Fruit fly (Drosophila melanogaster) whole organism, embryonic: ENCODE data around the gene CG10353.

ENCODE experiments used
- CG11723 ChIP-seq: fragments of 200-800 bp; sonication (Bioruptor generic); optimal IDR thresholded peaks from 2 replicates; lab custom pipeline; 2017; ENCODE audit warnings: missing biosample characterization, mild to moderate bottlenecking, missing genetic modification characterization
- CG12104 ChIP-seq: fragments of 200-800 bp; sonication (Bioruptor generic); optimal IDR thresholded peaks from 3 replicates; lab custom pipeline; 2016; ENCODE audit warnings: missing biosample characterization, missing genetic modification characterization
- CG17829 ChIP-seq: fragments of 200-800 bp; optimal IDR thresholded peaks from 2 replicates; lab custom pipeline; 2019; ENCODE audit warnings: missing biosample characterization, mild to moderate bottlenecking, missing genetic modification characterization, moderate library complexity
- CG2116 ChIP-seq: fragments of 200-800 bp; sonication (Bioruptor generic); optimal IDR thresholded peaks from 3 replicates; lab custom pipeline; 2018; ENCODE audit warnings: missing biosample characterization, mild to moderate bottlenecking, missing genetic modification characterization
- CG2889 ChIP-seq: fragments of 200-800 bp; sonication (Bioruptor generic); IDR thresholded peaks from 3 replicates; pipeline ENCODE4 v1.3.6; 2022; ENCODE audit warnings: missing biosample characterization, missing genetic modification characterization
- CG32772 ChIP-seq: fragments of 200-800 bp; sonication (Bioruptor generic); IDR thresholded peaks from 2 replicates; pipeline ENCODE4 v1.3.6; 2022; ENCODE audit warnings: missing biosample characterization, missing genetic modification characterization
- CG33557 ChIP-seq: fragments of 200-800 bp; sonication (Bioruptor generic); optimal IDR thresholded peaks from 2 replicates; lab custom pipeline; 2019; ENCODE audit warnings: missing biosample characterization, mild to moderate bottlenecking, missing genetic modification characterization, moderate library complexity
- CG34422 ChIP-seq: fragments of 200-800 bp; sonication (Bioruptor generic); IDR thresholded peaks from 3 replicates; pipeline ENCODE4 v1.3.6; 2022; ENCODE audit warnings: missing biosample characterization, missing genetic modification characterization
- CG5180 ChIP-seq: fragments of 200-800 bp; sonication (Bioruptor generic); optimal IDR thresholded peaks from 3 replicates; lab custom pipeline; 2017; ENCODE audit warnings: missing biosample characterization, missing genetic modification characterization, mild to moderate bottlenecking, moderate library complexity, missing genetic modification reagents
- CG7357 ChIP-seq: fragments of 200-800 bp; sonication (Bioruptor generic); IDR thresholded peaks from 3 replicates; pipeline ENCODE4 v1.3.6; 2022; ENCODE audit warnings: missing biosample characterization, missing genetic modification characterization
- CG9215 ChIP-seq: fragments of 200-800 bp; sonication (Bioruptor generic); IDR thresholded peaks from 2 replicates; pipeline ENCODE4 v1.3.6; 2022; ENCODE audit warnings: missing biosample characterization, missing genetic modification characterization
- CG9727 ChIP-seq: fragments of 200-800 bp; sonication (Bioruptor generic); optimal IDR thresholded peaks from 3 replicates; lab custom pipeline; 2017; ENCODE audit warnings: missing biosample characterization, mild to moderate bottlenecking, missing genetic modification characterization
- CG9876 ChIP-seq: fragments of 200-800 bp; sonication (Bioruptor generic); optimal IDR thresholded peaks from 2 replicates; lab custom pipeline; 2016; ENCODE audit warnings: missing biosample characterization, missing genetic modification characterization
- CG9932 ChIP-seq: fragments of 200-800 bp; sonication (Bioruptor generic); IDR thresholded peaks from 2 replicates; pipeline ENCODE4 v1.3.6; 2022; ENCODE audit warnings: missing biosample characterization, missing genetic modification characterization
- Chrac-16 ChIP-seq: fragments of 200-800 bp; sonication (Bioruptor generic); optimal IDR thresholded peaks from 3 replicates; lab custom pipeline; 2016; ENCODE audit warnings: missing biosample characterization, missing genetic modification characterization
- CkIIα-i1 ChIP-seq: fragments of 200-800 bp; sonication (Bioruptor generic); IDR thresholded peaks from 2 replicates; pipeline ENCODE4 v1.3.6; 2022; ENCODE audit warnings: missing biosample characterization, missing genetic modification characterization
- CrebB ChIP-seq: fragments of 200-800 bp; sonication (Bioruptor generic); optimal IDR thresholded peaks from 3 replicates; lab custom pipeline; 2018; ENCODE audit warnings: missing biosample characterization, mild to moderate bottlenecking, missing genetic modification characterization
- D19A ChIP-seq: fragments of 200-800 bp; optimal IDR thresholded peaks from 3 replicates; lab custom pipeline; 2019; ENCODE audit warnings: missing biosample characterization, mild to moderate bottlenecking, missing genetic modification characterization, moderate library complexity
- Drgx ChIP-seq: fragments of 200-800 bp; sonication (Bioruptor generic); IDR thresholded peaks from 2 replicates; pipeline ENCODE4 v1.3.6; 2022; ENCODE audit warnings: missing biosample characterization, missing genetic modification characterization
- E2f2 ChIP-seq: fragments of 200-800 bp; sonication (Bioruptor generic); IDR thresholded peaks from 2 replicates; pipeline ENCODE4 v1.3.6; 2022; ENCODE audit warnings: missing biosample characterization, missing genetic modification characterization
- Elba2 ChIP-seq: fragments of 200-800 bp; sonication (Bioruptor generic); optimal IDR thresholded peaks from 3 replicates; lab custom pipeline; 2016; ENCODE audit warnings: missing biosample characterization, missing genetic modification characterization
- HHEX ChIP-seq: fragments of 200-800 bp; sonication (Bioruptor generic); optimal IDR thresholded peaks from 3 replicates; lab custom pipeline; 2017; ENCODE audit warnings: missing biosample characterization, mild to moderate bottlenecking, missing genetic modification characterization, missing genetic modification reagents
- Pdp1 ChIP-seq, 2 experiments: fragments of 200-800 bp; sonication (Bioruptor generic); optimal IDR thresholded peaks; 3 replicates each; lab custom pipeline; 2016; ENCODE audit warnings: missing biosample characterization in 2 of 2, missing genetic modification characterization in 2 of 2, mild to moderate bottlenecking in 1 of 2, moderate library complexity in 1 of 2
- Tbp ChIP-seq: fragments of >200 bp; optimal IDR thresholded peaks from 2 replicates; lab custom pipeline; 2018; ENCODE audit warnings: missing biosample characterization, missing genetic modification characterization
- Vsx1 ChIP-seq: fragments of 200-800 bp; sonication (Bioruptor generic); optimal IDR thresholded peaks from 2 replicates; lab custom pipeline; 2017; ENCODE audit warnings: missing biosample characterization, mild to moderate bottlenecking, missing genetic modification characterization, missing genetic modification reagents
- aop ChIP-seq: fragments of 200-800 bp; sonication (Bioruptor generic); IDR thresholded peaks from 2 replicates; pipeline ENCODE4 v1.3.6; 2022; ENCODE audit warnings: missing biosample characterization, missing genetic modification characterization
- btn ChIP-seq: fragments of 200-800 bp; sonication (Bioruptor generic); optimal IDR thresholded peaks from 2 replicates; lab custom pipeline; 2016; ENCODE audit warnings: missing biosample characterization, missing genetic modification characterization
- cad ChIP-seq: fragments of >200 bp; optimal IDR thresholded peaks from 2 replicates; lab custom pipeline; 2017; ENCODE audit warnings: missing biosample characterization, missing genetic modification characterization
- chinmo ChIP-seq: fragments of 200-800 bp; sonication (Bioruptor generic); IDR thresholded peaks from 4 replicates; pipeline ENCODE4 v1.3.6; 2022; ENCODE audit warnings: missing biosample characterization, missing genetic modification characterization; ENCODE audit not compliant: partially characterized antibody
- chn ChIP-seq: fragments of 200-800 bp; sonication (Bioruptor generic); optimal IDR thresholded peaks from 2 replicates; lab custom pipeline; 2016; ENCODE audit warnings: missing biosample characterization, missing genetic modification characterization
- disco-r ChIP-seq: fragments of 200-800 bp; sonication (Bioruptor generic); optimal IDR thresholded peaks from 2 replicates; lab custom pipeline; 2016; ENCODE audit warnings: missing biosample characterization, missing genetic modification characterization
- dm ChIP-seq: fragments of 200-800 bp; sonication (Bioruptor generic); optimal IDR thresholded peaks from 3 replicates; lab custom pipeline; 2016; ENCODE audit warnings: missing biosample characterization, missing genetic modification characterization
- gce ChIP-seq: fragments of 200-800 bp; sonication (Bioruptor generic); IDR thresholded peaks from 3 replicates; pipeline ENCODE4 v1.3.6; 2022; ENCODE audit warnings: missing biosample characterization, missing genetic modification characterization
- gcm ChIP-seq: fragments of 200-800 bp; sonication (Bioruptor generic); optimal IDR thresholded peaks from 2 replicates; lab custom pipeline; 2019; ENCODE audit warnings: missing biosample characterization, mild to moderate bottlenecking, missing genetic modification characterization, moderate library complexity
- grn ChIP-seq: fragments of 200-800 bp; sonication (Bioruptor generic); optimal IDR thresholded peaks from 3 replicates; lab custom pipeline; 2017; ENCODE audit warnings: missing biosample characterization, missing genetic modification characterization
- hb ChIP-seq: fragments of 200-800 bp; sonication (Bioruptor generic); IDR thresholded peaks from 3 replicates; pipeline ENCODE4 v1.3.6; 2022; ENCODE audit warnings: missing biosample characterization, missing genetic modification characterization; ENCODE audit not compliant: partially characterized antibody
- kay ChIP-seq: fragments of 200-800 bp; sonication (Bioruptor generic); optimal IDR thresholded peaks from 2 replicates; lab custom pipeline; 2016; ENCODE audit warnings: missing biosample characterization, missing genetic modification characterization
- lilli ChIP-seq: fragments of 200-800 bp; sonication (Bioruptor generic); optimal IDR thresholded peaks from 3 replicates; lab custom pipeline; 2016; ENCODE audit warnings: missing biosample characterization, missing genetic modification characterization
- lov ChIP-seq, 2 experiments: fragments of 200-800 bp in 1 of 2; fragments of >200 bp in 1 of 2; sonication (Bioruptor generic) in 1 of 2; IDR thresholded peaks in 1 of 2; optimal IDR thresholded peaks in 1 of 2; 2 replicates in 1 of 2; 3 replicates in 1 of 2; pipeline versions ENCODE4 v1.3.6 to Lab custom; 2017 to 2022; ENCODE audit warnings: missing biosample characterization in 1 of 2, missing genetic modification characterization in 1 of 2
- nau ChIP-seq: fragments of 200-800 bp; sonication (Bioruptor generic); optimal IDR thresholded peaks from 3 replicates; lab custom pipeline; 2017; ENCODE audit warnings: missing biosample characterization, mild to moderate bottlenecking, missing genetic modification characterization, missing genetic modification reagents
- nom ChIP-seq: fragments of 200-800 bp; sonication (Bioruptor generic); optimal IDR thresholded peaks from 2 replicates; lab custom pipeline; 2017; ENCODE audit warnings: missing biosample characterization, missing genetic modification characterization, mild to moderate bottlenecking, moderate library complexity, missing genetic modification reagents
- odd ChIP-seq: fragments of 200-800 bp; sonication (Bioruptor generic); optimal IDR thresholded peaks from 2 replicates; lab custom pipeline; 2017; ENCODE audit warnings: missing biosample characterization, mild to moderate bottlenecking, missing genetic modification characterization
- pb ChIP-seq: fragments of 200-800 bp; sonication (Bioruptor generic); optimal IDR thresholded peaks from 3 replicates; lab custom pipeline; 2016; ENCODE audit warnings: missing biosample characterization, missing genetic modification characterization
- scrt ChIP-seq: fragments of 200-800 bp; sonication (Bioruptor generic); optimal IDR thresholded peaks from 2 replicates; lab custom pipeline; 2018; ENCODE audit warnings: missing biosample characterization, mild to moderate bottlenecking, missing genetic modification characterization, moderate library complexity
- shn ChIP-seq: fragments of 200-800 bp; sonication (Bioruptor generic); optimal IDR thresholded peaks from 3 replicates; lab custom pipeline; 2016; ENCODE audit warnings: missing biosample characterization, missing genetic modification characterization
- sisA ChIP-seq: fragments of 200-800 bp; sonication (Bioruptor generic); IDR thresholded peaks from 2 replicates; pipeline ENCODE4 v1.3.6; 2022; ENCODE audit warnings: missing biosample characterization, missing genetic modification characterization
- sqz ChIP-seq: fragments of 200-800 bp; sonication (Bioruptor generic); optimal IDR thresholded peaks from 3 replicates; lab custom pipeline; 2018; ENCODE audit warnings: missing biosample characterization, mild to moderate bottlenecking, missing genetic modification characterization
- trem ChIP-seq: fragments of 200-800 bp; optimal IDR thresholded peaks from 3 replicates; lab custom pipeline; 2019; ENCODE audit warnings: missing biosample characterization, mild to moderate bottlenecking, missing genetic modification characterization, moderate library complexity
- usp ChIP-seq: fragments of >200 bp; optimal IDR thresholded peaks from 2 replicates; lab custom pipeline; 2017; ENCODE audit warnings: missing biosample characterization, missing genetic modification characterization
- wdn ChIP-seq: fragments of 200-800 bp; sonication (Bioruptor generic); IDR thresholded peaks from 2 replicates; pipeline ENCODE4 v1.3.6; 2022; ENCODE audit warnings: missing biosample characterization, missing genetic modification characterization

CG10353 gene

dm6 chrX:11846049-11846718 is 40.8 kb downstream of the CG10353 start, which contains the start of gene CG15740 (continued):
- no peak for TF ChIP-seq grn (GFP tag; lab: Kevin White, UChicago)
- TF ChIP-seq Elba2: no peak
- TF ChIP-seq Tbp (GFP tag; lab: Kevin White, UChicago): no peak
- peak in 1 of 2 experiments; percentile 33 for TF ChIP-seq Pdp1 (GFP tag; optimal IDR thresholded peaks at IDR 0.05; lab: Kevin White, UChicago)
- no peak for TF ChIP-seq aop
- TF ChIP-seq Chrac-16 (GFP tag; lab: Kevin White, UChicago): peak; percentile 8
- TF ChIP-seq D19A (tag; lab: Kevin White, UChicago): no peak
- TF ChIP-seq CrebB (tag; lab: Kevin White, UChicago): no peak
- no peak for TF ChIP-seq CG2116 (GFP tag; lab: Kevin White, UChicago)
- TF ChIP-seq nom: no peak
- TF ChIP-seq Drgx (GFP tag; lab: Robert Waterston, UW): no peak
- no peak for TF ChIP-seq gce
- TF ChIP-seq sqz (GFP tag; lab: Kevin White, UChicago): no peak
- no peak for TF ChIP-seq CG17829
- TF ChIP-seq chinmo (GFP tag; lab: Robert Waterston, UW): no peak
- 0 out of 3 replicates have a peak, but pooled peaks have one; percentile 25 for TF ChIP-seq CG7357 (GFP tag; lab: Robert Waterston, UW)
- TF ChIP-seq CG33557 (GFP tag; lab: Kevin White, UChicago): no peak
- no peak for TF ChIP-seq Vsx1 (GFP tag; lab: Kevin White, UChicago)
- TF ChIP-seq CG9727 (GFP tag; lab: Kevin White, UChicago): peak; percentile 16
- TF ChIP-seq CG9215 (GFP tag; lab: Robert Waterston, UW): no peak
- TF ChIP-seq gcm (GFP tag; lab: Kevin White, UChicago): no peak
- TF ChIP-seq CG34422: peak; percentile 51; the same call in 1 of the 3 replicates
- TF ChIP-seq CG32772 (GFP tag; lab: Robert Waterston, UW): 0 out of 2 replicates have a peak, but pooled peaks have one; percentile 20
- no peak for TF ChIP-seq lov (optimal IDR thresholded peaks at IDR 0.05; lab: Kevin White, UChicago)
- no peak for TF ChIP-seq lov (GFP tag; IDR thresholded peaks at IDR 0.05; lab: Robert Waterston, UW)
- TF ChIP-seq chn (GFP tag; lab: Kevin White, UChicago): no peak
- no peak for TF ChIP-seq usp (GFP tag; lab: Kevin White, UChicago)
- TF ChIP-seq shn (GFP tag; lab: Kevin White, UChicago): no peak
- no peak for TF ChIP-seq CG12104 (GFP tag; lab: Kevin White, UChicago)
- TF ChIP-seq dm (GFP tag; lab: Kevin White, UChicago): no peak
- no peak for TF ChIP-seq odd (GFP tag; lab: Kevin White, UChicago)
- TF ChIP-seq cad (GFP tag; lab: Kevin White, UChicago): no peak
- peak; percentile 14 for TF ChIP-seq HHEX
- no peak for TF ChIP-seq disco-r (GFP tag; lab: Kevin White, UChicago)
- TF ChIP-seq E2f2 (GFP tag; lab: Robert Waterston, UW): peak; percentile 37; the same call in 1 of the 2 replicates
- TF ChIP-seq kay (GFP tag; lab: Kevin White, UChicago): no peak
- no peak for TF ChIP-seq hb (GFP tag; lab: Robert Waterston, UW)
- no peak for TF ChIP-seq CG9932 (GFP tag; lab: Robert Waterston, UW)
- TF ChIP-seq trem (tag; lab: Kevin White, UChicago): no peak
- TF ChIP-seq btn (GFP tag; lab: Kevin White, UChicago): no peak
- TF ChIP-seq nau: no peak
- peak; percentile 9 for TF ChIP-seq lilli
- TF ChIP-seq CkIIα-i1: no peak
- 0 out of 2 replicates have a peak, but pooled peaks have one; percentile 10 for TF ChIP-seq wdn
- 0 out of 3 replicates have a peak, but pooled peaks have one; percentile 26 for TF ChIP-seq CG2889 (GFP tag; lab: Robert Waterston, UW)
- no peak for TF ChIP-seq pb
- no peak for TF ChIP-seq CG9876 (GFP tag; lab: Kevin White, UChicago)
- peak; percentile 71 for TF ChIP-seq sisA (GFP tag; lab: Robert Waterston, UW)
- TF ChIP-seq scrt (GFP tag; lab: Kevin White, UChicago): no peak
- no peak for TF ChIP-seq CG11723 (GFP tag; lab: Kevin White, UChicago)
- peak; percentile 12 for TF ChIP-seq CG5180
